Fruit fly (Drosophila melanogaster): ENCODE data around the gene CG10514.
A peak's percentile ranks its signal among the peaks of the same experiment; 100 is the strongest.

Gene CG10514

dm6 chr3R:25289589-25289988, 9.9 kb upstream of the CG10514 start, which contains the start of gene CG11893:
CG11893 (plus strand) TSS chr3R:25289889.
- TF ChIP-seq Meics (GFP tag; optimal IDR thresholded peaks at IDR 0.05) (no peak), Aef1 (GFP tag; IDR thresholded peaks at IDR 0.05) (no peak), cas (GFP tag; IDR thresholded peaks at IDR 0.05) (no peak), tap (tag; optimal IDR thresholded peaks at IDR 0.05) (no peak), gt (GFP tag; IDR thresholded peaks at IDR 0.05) (no peak), CG11504 (tag; optimal IDR thresholded peaks at IDR 0.05) (no peak), CG1024 (GFP tag; IDR thresholded peaks at IDR 0.05) (no peak), Atf3 (GFP tag; optimal IDR thresholded peaks at IDR 0.05) (no peak), CrebB (tag; optimal IDR thresholded peaks at IDR 0.05) (no peak), CG12104 (GFP tag; optimal IDR thresholded peaks at IDR 0.05) (no peak), Doc3 (GFP tag; IDR thresholded peaks at IDR 0.05; ENCODE audit: partially characterized antibody) (no peak), sisA (GFP tag; IDR thresholded peaks at IDR 0.05) (no peak)

- TF ChIP-seq Trl (optimal IDR thresholded peaks at IDR 0.05) (peak in 1 of 2 experiments; percentile 16), Trl (GFP tag; optimal IDR thresholded peaks at IDR 0.05) (no peak), CG4854 (GFP tag; optimal IDR thresholded peaks at IDR 0.05) (no peak), z (GFP tag; IDR thresholded peaks at IDR 0.05) (0 out of 3 replicates have a peak, but pooled peaks have one; percentile 31), CG12659 (GFP tag; optimal IDR thresholded peaks at IDR 0.05) (no peak), CG7839 (tag; optimal IDR thresholded peaks at IDR 0.05) (no peak), Hmr (GFP tag; optimal IDR thresholded peaks at IDR 0.05) (no peak), sens (GFP tag) (peak; percentile 13), chinmo (GFP tag; IDR thresholded peaks at IDR 0.05; ENCODE audit: partially characterized antibody) (0 out of 4 replicates have a peak, but pooled peaks have one; percentile 17), exex (tag; optimal IDR thresholded peaks at IDR 0.05) (peak; percentile 69), pb (GFP tag; optimal IDR thresholded peaks at IDR 0.05) (no peak), sug (tag; optimal IDR thresholded peaks at IDR 0.05) (peak; percentile 29)
These were observed 7.5 kb upstream of the CG10514 start, which contains the start of gene CG13658 for dm6 chr3R:25287128-25287527. CG13658 (plus strand) TSS chr3R:25287474.

- no peak for TF ChIP-seq psq (GFP tag; optimal IDR thresholded peaks at IDR 0.05)
- TF ChIP-seq exex (tag; optimal IDR thresholded peaks at IDR 0.05): peak; percentile 22
These were observed 5.5 kb upstream of the CG10514 start, which contains the start of gene CG31104 for dm6 chr3R:25285173-25285572. CG31104 (plus strand) TSS chr3R:25285473.

- no peak for TF ChIP-seq CG13424 (tag; optimal IDR thresholded peaks at IDR 0.05)
- TF ChIP-seq Hr78 (GFP tag; optimal IDR thresholded peaks at IDR 0.05): peak in 1 of 2 experiments; percentile 57
- peak; percentile 18 for TF ChIP-seq sug (tag; optimal IDR thresholded peaks at IDR 0.05)
- TF ChIP-seq grn (GFP tag; optimal IDR thresholded peaks at IDR 0.05): peak; percentile 68
- TF ChIP-seq Pdp1 (GFP tag; optimal IDR thresholded peaks at IDR 0.05): peak in 1 of 2 experiments; percentile 59
- peak; percentile 37 for TF ChIP-seq exex (tag; optimal IDR thresholded peaks at IDR 0.05)
- TF ChIP-seq run (tag; optimal IDR thresholded peaks at IDR 0.05): peak; percentile 69
- no peak for TF ChIP-seq Myb (GFP tag; optimal IDR thresholded peaks at IDR 0.05)
These were observed 3.6 kb upstream of the CG10514 start, which contains the start of gene CG31300 for dm6 chr3R:25283209-25283670. CG31300 (plus strand) TSS chr3R:25283620.

- TF ChIP-seq crol (GFP tag; IDR thresholded peaks at IDR 0.05) (no peak), CG15269 (tag; optimal IDR thresholded peaks at IDR 0.05) (peak; percentile 60), Opbp (GFP tag; IDR thresholded peaks at IDR 0.05; ENCODE audit: partially characterized antibody) (no peak), CrebB (tag; optimal IDR thresholded peaks at IDR 0.05) (peak; percentile 66), CG30403 (GFP tag; optimal IDR thresholded peaks at IDR 0.05) (no peak), Scr (GFP tag; IDR thresholded peaks at IDR 0.05; ENCODE audit: partially characterized antibody) (no peak), CG13775 (GFP tag; optimal IDR thresholded peaks at IDR 0.05) (no peak), Aef1 (GFP tag; IDR thresholded peaks at IDR 0.05) (no peak), exex (tag; optimal IDR thresholded peaks at IDR 0.05) (peak; percentile 15), CG10147 (GFP tag; optimal IDR thresholded peaks at IDR 0.05) (peak; percentile 27), Sry-δ (GFP tag; optimal IDR thresholded peaks at IDR 0.05) (no peak), cwo (GFP tag; optimal IDR thresholded peaks at IDR 0.05) (peak; percentile 54), CG7963 (GFP tag; IDR thresholded peaks at IDR 0.05; ENCODE audit: partially characterized antibody) (no peak), gt (GFP tag; IDR thresholded peaks at IDR 0.05) (no peak), CG11560 (tag; IDR thresholded peaks at IDR 0.05) (no peak), sna (GFP tag; IDR thresholded peaks at IDR 0.05; ENCODE audit: partially characterized antibody) (no peak)
These were observed 1.5 kb upstream of the CG10514 start, which contains the start of gene CG11892 for dm6 chr3R:25281165-25281564. CG11892 (plus strand) TSS chr3R:25281548.
